Fruit fly (Drosophila melanogaster) whole organism, embryonic: Measurements from ENCODE around the gene CG14221.

Experiments
- ATbp ChIP-seq: fragments of 200-800 bp; sonication (Bioruptor generic); optimal IDR thresholded peaks from 2 replicates; lab custom pipeline; 2017; ENCODE audit warnings: missing biosample characterization, mild to moderate bottlenecking, missing genetic modification characterization, missing genetic modification reagents
- Atf3 ChIP-seq: fragments of 200-800 bp; sonication (Bioruptor generic); optimal IDR thresholded peaks from 3 replicates; lab custom pipeline; 2016; ENCODE audit warnings: missing biosample characterization, missing genetic modification characterization
- B-H1 ChIP-seq: fragments of 200-800 bp; sonication (Bioruptor generic); IDR thresholded peaks from 3 replicates; pipeline ENCODE4 v1.3.6; 2022; ENCODE audit warnings: missing biosample characterization, missing genetic modification characterization
- BtbVII ChIP-seq: fragments of 200-800 bp; sonication (Bioruptor generic); optimal IDR thresholded peaks from 3 replicates; lab custom pipeline; 2017; ENCODE audit warnings: missing biosample characterization, mild to moderate bottlenecking, missing genetic modification characterization
- CG10979 ChIP-seq: fragments of 200-800 bp; sonication (Bioruptor generic); optimal IDR thresholded peaks from 2 replicates; lab custom pipeline; 2018; ENCODE audit warnings: missing biosample characterization, mild to moderate bottlenecking, missing genetic modification characterization, moderate library complexity
- CG13775 ChIP-seq: fragments of 200-800 bp; sonication (Bioruptor generic); optimal IDR thresholded peaks from 3 replicates; lab custom pipeline; 2017; ENCODE audit warnings: missing biosample characterization, mild to moderate bottlenecking, missing genetic modification characterization
- CG14014 ChIP-seq: fragments of 200-800 bp; sonication (Bioruptor generic); IDR thresholded peaks from 2 replicates; pipeline ENCODE4 v1.3.6; 2022; ENCODE audit warnings: missing biosample characterization, missing genetic modification characterization
- CG14667 ChIP-seq: fragments of 200-800 bp; sonication (Bioruptor generic); IDR thresholded peaks from 2 replicates; pipeline ENCODE4 v1.3.6; 2022; ENCODE audit warnings: missing biosample characterization, missing genetic modification characterization
- CG1529 ChIP-seq: fragments of 200-800 bp; sonication (Bioruptor generic); optimal IDR thresholded peaks from 3 replicates; lab custom pipeline; 2018; ENCODE audit warnings: missing biosample characterization, missing genetic modification characterization
- CG16779 ChIP-seq: fragments of 200-800 bp; sonication (Bioruptor generic); IDR thresholded peaks from 2 replicates; pipeline ENCODE4 v1.3.6; 2022; ENCODE audit warnings: missing biosample characterization, missing genetic modification characterization
- CG16813 ChIP-seq: fragments of 200-800 bp; sonication (Bioruptor generic); IDR thresholded peaks from 3 replicates; pipeline ENCODE4 v1.3.6; 2022; ENCODE audit warnings: missing biosample characterization, missing genetic modification characterization; ENCODE audit not compliant: partially characterized antibody
- CG17612 ChIP-seq: fragments of 200-800 bp; sonication (Bioruptor generic); IDR thresholded peaks from 2 replicates; pipeline ENCODE4 v1.3.6; 2022; ENCODE audit warnings: missing biosample characterization, missing genetic modification characterization
- CG18011 ChIP-seq: fragments of 200-800 bp; sonication (Bioruptor generic); optimal IDR thresholded peaks from 2 replicates; lab custom pipeline; 2017; ENCODE audit warnings: missing biosample characterization, missing genetic modification characterization, mild to moderate bottlenecking, moderate library complexity, missing genotype
- CG1832 ChIP-seq: fragments of 200-800 bp; sonication (Bioruptor generic); optimal IDR thresholded peaks from 2 replicates; lab custom pipeline; 2017; ENCODE audit warnings: missing biosample characterization, mild to moderate bottlenecking, missing genetic modification characterization, inconsistent platforms
- CG18599 ChIP-seq: fragments of 200-800 bp; sonication (Bioruptor generic); optimal IDR thresholded peaks from 3 replicates; lab custom pipeline; 2017; ENCODE audit warnings: missing biosample characterization, missing genetic modification characterization, mild to moderate bottlenecking, moderate library complexity, missing genetic modification reagents
- CG30020 ChIP-seq: fragments of 200-800 bp; optimal IDR thresholded peaks from 2 replicates; lab custom pipeline; 2019; ENCODE audit warnings: missing biosample characterization, mild to moderate bottlenecking, missing genetic modification characterization, moderate library complexity
- CG31441 ChIP-seq: fragments of 200-800 bp; sonication (Bioruptor generic); IDR thresholded peaks from 2 replicates; pipeline ENCODE4 v1.3.6; 2022; ENCODE audit warnings: missing biosample characterization, missing genetic modification characterization
- CG3281 ChIP-seq: fragments of 200-800 bp; sonication (Bioruptor generic); optimal IDR thresholded peaks from 3 replicates; lab custom pipeline; 2017; ENCODE audit warnings: missing biosample characterization, mild to moderate bottlenecking, missing genetic modification characterization
- CG3407 ChIP-seq: fragments of 200-800 bp; sonication (Bioruptor generic); optimal IDR thresholded peaks from 2 replicates; lab custom pipeline; 2018; ENCODE audit warnings: missing biosample characterization, mild to moderate bottlenecking, missing genetic modification characterization
- CG6254 ChIP-seq: fragments of 200-800 bp; sonication (Bioruptor generic); optimal IDR thresholded peaks from 3 replicates; lab custom pipeline; 2017; ENCODE audit warnings: mild to moderate bottlenecking, missing biosample characterization, missing genetic modification reagents, missing genetic modification characterization
- CHES-1-like ChIP-seq: fragments of 200-800 bp; sonication (Bioruptor generic); optimal IDR thresholded peaks from 2 replicates; lab custom pipeline; 2016; ENCODE audit warnings: missing biosample characterization, missing genetic modification characterization
- Doc2 ChIP-seq: fragments of 200-800 bp; sonication (Bioruptor generic); IDR thresholded peaks from 2 replicates; pipeline ENCODE4 v1.3.6; 2022; ENCODE audit warnings: missing biosample characterization, missing genetic modification characterization
- E2f1 ChIP-seq: fragments of 200-800 bp; sonication (Bioruptor generic); IDR thresholded peaks from 2 replicates; pipeline ENCODE4 v1.3.6; 2022; ENCODE audit warnings: missing biosample characterization, missing genetic modification characterization
- ERR ChIP-seq: fragments of 200-800 bp; sonication (Bioruptor generic); optimal IDR thresholded peaks from 2 replicates; lab custom pipeline; 2016; ENCODE audit warnings: missing biosample characterization, missing genetic modification characterization
- Fer1 ChIP-seq: fragments of 200-800 bp; sonication (Bioruptor generic); optimal IDR thresholded peaks from 2 replicates; lab custom pipeline; 2017; ENCODE audit warnings: missing biosample characterization, mild to moderate bottlenecking, missing genetic modification characterization
- HmgZ ChIP-seq: fragments of 200-800 bp; sonication (Bioruptor generic); optimal IDR thresholded peaks from 2 replicates; lab custom pipeline; 2018; ENCODE audit warnings: missing biosample characterization, mild to moderate bottlenecking, missing genetic modification characterization
- Mrtf ChIP-seq: fragments of 200-800 bp; sonication (Bioruptor generic); IDR thresholded peaks from 3 replicates; pipeline ENCODE4 v1.3.6; 2022; ENCODE audit warnings: missing biosample characterization, missing genetic modification characterization
- NC2β ChIP-seq: fragments of 200-800 bp; sonication (Bioruptor generic); optimal IDR thresholded peaks from 2 replicates; lab custom pipeline; 2016; ENCODE audit warnings: missing biosample characterization, missing genetic modification characterization
- Rx ChIP-seq: fragments of 200-800 bp; sonication (Bioruptor generic); IDR thresholded peaks from 2 replicates; pipeline ENCODE4 v1.3.6; 2022; ENCODE audit warnings: missing biosample characterization, missing genetic modification characterization
- Xrp1 ChIP-seq: fragments of 200-800 bp; sonication (Bioruptor generic); IDR thresholded peaks from 2 replicates; pipeline ENCODE4 v1.3.6; 2022; ENCODE audit warnings: missing biosample characterization, missing genetic modification characterization
- abd-A ChIP-seq: fragments of 200-800 bp; sonication (Bioruptor generic); optimal IDR thresholded peaks from 3 replicates; lab custom pipeline; 2019; ENCODE audit warnings: missing biosample characterization, mild to moderate bottlenecking, missing genetic modification characterization, moderate library complexity
- crc ChIP-seq: fragments of 200-800 bp; sonication (Bioruptor generic); optimal IDR thresholded peaks from 2 replicates; lab custom pipeline; 2016; ENCODE audit warnings: missing biosample characterization, missing genetic modification characterization
- disco-r ChIP-seq: fragments of 200-800 bp; sonication (Bioruptor generic); optimal IDR thresholded peaks from 2 replicates; lab custom pipeline; 2016; ENCODE audit warnings: missing biosample characterization, missing genetic modification characterization
- dmrt11E ChIP-seq: fragments of 200-800 bp; sonication (Bioruptor generic); optimal IDR thresholded peaks from 3 replicates; lab custom pipeline; 2018; ENCODE audit warnings: missing biosample characterization, mild to moderate bottlenecking, missing genetic modification characterization, moderate library complexity
- esg ChIP-seq: fragments of 200-800 bp; sonication (Bioruptor generic); conservative IDR thresholded peaks from 2 replicates; pipeline ENCODE4 v1.3.6; 2022; ENCODE audit warnings: missing biosample characterization, missing genetic modification characterization
- fd64A ChIP-seq: fragments of 200-800 bp; sonication (Bioruptor generic); optimal IDR thresholded peaks from 3 replicates; lab custom pipeline; 2018; ENCODE audit warnings: missing biosample characterization, mild to moderate bottlenecking, missing genetic modification characterization
- fd96Cb ChIP-seq: fragments of 200-800 bp; sonication (Bioruptor generic); optimal IDR thresholded peaks from 2 replicates; lab custom pipeline; 2018; ENCODE audit warnings: missing biosample characterization, mild to moderate bottlenecking, missing genetic modification characterization, moderate library complexity
- gcm2 ChIP-seq: fragments of 200-800 bp; sonication (Bioruptor generic); optimal IDR thresholded peaks from 2 replicates; lab custom pipeline; 2016; ENCODE audit warnings: missing biosample characterization, missing genetic modification characterization
- grn ChIP-seq: fragments of 200-800 bp; sonication (Bioruptor generic); optimal IDR thresholded peaks from 3 replicates; lab custom pipeline; 2017; ENCODE audit warnings: missing biosample characterization, missing genetic modification characterization
- her ChIP-seq: fragments of 200-800 bp; sonication (Bioruptor generic); optimal IDR thresholded peaks from 2 replicates; lab custom pipeline; 2016; ENCODE audit warnings: missing biosample characterization, missing genetic modification characterization
- nom ChIP-seq: fragments of 200-800 bp; sonication (Bioruptor generic); optimal IDR thresholded peaks from 2 replicates; lab custom pipeline; 2017; ENCODE audit warnings: missing biosample characterization, missing genetic modification characterization, mild to moderate bottlenecking, moderate library complexity, missing genetic modification reagents
- p53 ChIP-seq: fragments of 200-800 bp; sonication (Bioruptor generic); optimal IDR thresholded peaks from 2 replicates; lab custom pipeline; 2016; ENCODE audit warnings: missing biosample characterization, missing genetic modification characterization
- pfk ChIP-seq: fragments of 200-800 bp; sonication (Bioruptor generic); optimal IDR thresholded peaks from 2 replicates; lab custom pipeline; 2018; ENCODE audit warnings: missing biosample characterization, mild to moderate bottlenecking, missing genetic modification characterization, moderate library complexity
- sens ChIP-seq: fragments of 200-800 bp; sonication (Bioruptor generic); peaks from one replicate; lab custom pipeline; 2016; ENCODE audit warnings: missing biosample characterization, missing genetic modification characterization
- sens-2 ChIP-seq: fragments of 200-800 bp; sonication (Bioruptor generic); IDR thresholded peaks from 2 replicates; pipeline ENCODE4 v1.3.6; 2022; ENCODE audit warnings: missing biosample characterization, missing genetic modification characterization
- tgo ChIP-seq: fragments of 200-800 bp; sonication (Bioruptor generic); IDR thresholded peaks from 3 replicates; pipeline ENCODE4 v1.3.6; 2022; ENCODE audit warnings: missing biosample characterization, missing genetic modification characterization
- ttk ChIP-seq: fragments of 200-800 bp; sonication (Bioruptor generic); IDR thresholded peaks from 2 replicates; pipeline ENCODE4 v2.1.2; 2022; ENCODE audit warnings: missing biosample characterization, missing genetic modification characterization
- unpg ChIP-seq: fragments of 200-800 bp; sonication (Bioruptor generic); optimal IDR thresholded peaks from 3 replicates; lab custom pipeline; 2018; ENCODE audit warnings: missing biosample characterization, mild to moderate bottlenecking, missing genetic modification characterization, moderate library complexity
- zf30C ChIP-seq: fragments of 200-800 bp; sonication (Bioruptor generic); optimal IDR thresholded peaks from 3 replicates; lab custom pipeline; 2018; ENCODE audit warnings: missing biosample characterization, mild to moderate bottlenecking, missing genetic modification characterization

The CG14221 gene

DNA sequence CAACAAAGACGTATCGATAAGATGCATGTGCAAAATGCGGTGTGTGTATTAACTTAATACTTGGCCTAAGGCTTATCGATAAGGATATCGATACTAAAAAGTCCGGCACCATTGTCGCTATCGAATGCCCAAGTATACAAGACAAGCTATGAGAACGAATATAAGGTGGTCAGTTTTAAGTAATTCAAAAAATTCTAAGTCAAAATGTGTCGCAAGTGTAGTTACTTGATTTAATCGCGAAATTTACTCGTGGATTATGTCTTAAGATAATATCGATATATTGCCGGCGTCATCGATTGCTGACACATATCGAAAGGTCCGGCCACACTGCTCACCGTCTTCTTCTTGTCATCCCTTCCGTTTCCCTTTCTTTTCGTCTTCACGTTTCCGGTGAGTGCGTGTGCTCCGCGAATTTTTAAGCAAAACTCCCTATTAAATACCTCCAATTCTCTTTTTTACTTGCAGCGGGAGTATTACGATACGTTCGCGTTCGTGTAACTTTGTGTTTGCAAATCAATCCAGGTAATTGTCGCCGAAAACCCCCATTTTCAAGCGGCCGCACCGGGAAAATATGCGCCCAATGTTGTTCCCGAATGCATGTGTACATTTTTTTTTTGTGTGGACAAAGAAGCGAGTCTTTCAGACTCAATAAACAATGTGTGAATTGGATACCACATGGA, 23.2 kb downstream of the CG14221 start, which contains the start of gene RpS10b (continued):
- TF ChIP-seq disco-r (GFP tag; lab: Kevin White, UChicago) (peak; percentile 93), CG16813 (peak; percentile 98), Doc2 (no peak), gcm2 (GFP tag; lab: Kevin White, UChicago) (peak; percentile 76), CG10979 (peak; percentile 77), Xrp1 (0 out of 2 replicates have a peak, but pooled peaks have one; percentile 6), CG6254 (GFP tag; lab: Kevin White, UChicago) (peak; percentile 90), CG3407 (GFP tag; lab: Kevin White, UChicago) (peak; percentile 86), ATbp (GFP tag; lab: Kevin White, UChicago) (peak; percentile 92), CHES-1-like (GFP tag; lab: Kevin White, UChicago) (peak; percentile 94), pfk (GFP tag; lab: Kevin White, UChicago) (peak; percentile 81), CG14014 (GFP tag; lab: Robert Waterston, UW) (peak; percentile 66; the same call in 1 of the 2 replicates), unpg (GFP tag; lab: Kevin White, UChicago) (peak; percentile 82), ERR (GFP tag; lab: Kevin White, UChicago) (peak; percentile 40), HmgZ (tag; lab: Kevin White, UChicago) (peak; percentile 81), fd96Cb (tag; lab: Kevin White, UChicago) (peak; percentile 56), E2f1 (GFP tag; lab: Robert Waterston, UW) (peak; percentile 70), CG3281 (GFP tag; lab: Kevin White, UChicago) (peak; percentile 94), CG31441 (GFP tag; lab: Robert Waterston, UW) (peak; percentile 85), NC2β (GFP tag; lab: Kevin White, UChicago) (peak; percentile 97), CG1529 (peak; percentile 84), CG14667 (GFP tag; lab: Robert Waterston, UW) (peak; percentile 18; the same call in 1 of the 2 replicates), crc (GFP tag; lab: Kevin White, UChicago) (peak; percentile 46), tgo (GFP tag; lab: Robert Waterston, UW) (peak; percentile 38; the same call in 2 of the 3 replicates), Mrtf (GFP tag; lab: Robert Waterston, UW) (peak; percentile 72; the same call in 2 of the 3 replicates), abd-A (no peak), p53 (GFP tag; lab: Kevin White, UChicago) (peak; percentile 83), esg (GFP tag; lab: Robert Waterston, UW) (0 out of 2 replicates have a peak, but pooled peaks have one; percentile 19), nom (peak; percentile 96), Rx (GFP tag; lab: Robert Waterston, UW) (peak; percentile 81), CG13775 (peak; percentile 97), ttk (peak; percentile 60), sens (peak; percentile 96), fd64A (peak; percentile 95), Fer1 (peak; percentile 93), CG1832 (GFP tag; lab: Kevin White, UChicago) (no peak), dmrt11E (peak; percentile 85), sens-2 (GFP tag; lab: Robert Waterston, UW) (peak; percentile 89), BtbVII (GFP tag; lab: Kevin White, UChicago) (peak; percentile 94), grn (GFP tag; lab: Kevin White, UChicago) (peak; percentile 79), zf30C (GFP tag; lab: Kevin White, UChicago) (peak; percentile 53), CG18011 (GFP tag; lab: Kevin White, UChicago) (peak; percentile 84), CG30020 (peak; percentile 69), CG16779 (GFP tag; lab: Robert Waterston, UW) (peak; percentile 67; the same call in 1 of the 2 replicates), her (GFP tag; lab: Kevin White, UChicago) (peak; percentile 84), Atf3 (GFP tag; lab: Kevin White, UChicago) (peak; percentile 83), CG17612 (GFP tag; lab: Robert Waterston, UW) (peak; percentile 60; the same call in 1 of the 2 replicates), B-H1 (peak; percentile 42; the same call in 1 of the 3 replicates), CG18599 (GFP tag; lab: Kevin White, UChicago) (peak; percentile 92)
